Worm (Caenorhabditis elegans) whole organism, L4/young adult: Measurements from ENCODE around the gene wee-1.1.

Experiments used
- W03F9.2 ChIP-seq: fragments of 150-350 bp; optimal IDR thresholded peaks from 2 replicates; lab custom pipeline; 2014; ENCODE audit warnings: missing biosample characterization, missing genetic modification characterization
- him-1 ChIP-seq: sonication (generic microtip); optimal IDR thresholded peaks from 2 replicates; lab custom pipeline; 2016; ENCODE audit warnings: missing genotype, missing genetic modification reagents, missing genetic modification characterization, missing compliant biosample characterization

DNA sequence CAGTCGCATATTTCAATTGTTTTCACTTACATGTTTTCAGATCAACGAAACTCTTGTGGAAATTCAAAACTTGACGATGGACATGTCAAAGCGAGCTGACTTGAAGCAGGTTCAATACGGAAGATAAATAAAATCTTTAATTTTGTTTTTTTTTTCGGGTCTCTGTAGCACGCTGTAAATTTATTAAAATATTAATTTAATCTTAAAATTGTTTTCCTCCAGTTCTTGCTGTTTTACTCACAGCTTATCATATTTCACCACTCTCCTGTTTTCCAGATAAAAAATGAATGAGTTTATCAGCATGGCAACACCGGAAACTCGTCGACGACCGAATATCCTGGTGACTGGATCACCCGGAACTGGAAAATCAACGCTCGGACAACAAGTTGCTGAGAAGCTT lies 13.0 kb upstream of the wee-1.1 start, which contains the start of gene E02H1.6:
- TF ChIP-seq W03F9.2 (no peak), him-1 (tag; lab: Kevin White, UChicago) (no peak)
